Worm (Caenorhabditis elegans) whole organism, L2 larva: Measurements from ENCODE around the gene R11H6.5.

Source experiments
- C34F6.9 ChIP-seq: fragments of 150-350 bp; optimal IDR thresholded peaks from 2 replicates; lab custom pipeline; 2014; ENCODE audit warnings: missing biosample characterization, missing genetic modification characterization
- Y55F3AM.14 ChIP-seq: fragments of 200-800 bp; sonication (Bioruptor generic); optimal IDR thresholded peaks from 2 replicates; lab custom pipeline; 2018; ENCODE audit warnings: mild to moderate bottlenecking, missing genetic modification characterization, missing compliant biosample characterization
- ZK546.5 ChIP-seq: sonication (generic microtip); optimal IDR thresholded peaks from 2 replicates; lab custom pipeline; 2017; ENCODE audit warnings: missing biosample characterization, missing genetic modification characterization
- aly-2 ChIP-seq: fragments of 150-350 bp; optimal IDR thresholded peaks from 2 replicates; lab custom pipeline; 2014; ENCODE audit warnings: missing biosample characterization, missing genetic modification characterization
- ama-1 ChIP-seq: fragments of 150-350 bp; optimal IDR thresholded peaks from 2 replicates; lab custom pipeline; 2018; ENCODE audit warnings: inconsistent platforms
- blmp-1 ChIP-seq: sonication (generic microtip); optimal IDR thresholded peaks from 2 replicates; lab custom pipeline; 2017; ENCODE audit warnings: missing genetic modification characterization, mild to moderate bottlenecking, missing compliant biosample characterization, antibody characterized with exemption, moderate library complexity; ENCODE audit not compliant: insufficient read depth
- ceh-16 ChIP-seq: fragments of 150-350 bp; optimal IDR thresholded peaks from 2 replicates; lab custom pipeline; 2014; ENCODE audit warnings: missing biosample characterization, missing genetic modification characterization
- crh-2 ChIP-seq: sonication (generic microtip); optimal IDR thresholded peaks from 2 replicates; lab custom pipeline; 2017; ENCODE audit warnings: missing biosample characterization, missing genetic modification characterization
- dmd-4 ChIP-seq: sonication (generic microtip); optimal IDR thresholded peaks from 2 replicates; lab custom pipeline; 2017; ENCODE audit warnings: missing biosample characterization, missing genetic modification characterization
- egl-27 ChIP-seq: sonication (generic microtip); optimal IDR thresholded peaks from 3 replicates; lab custom pipeline; 2017; ENCODE audit warnings: missing biosample characterization, missing genetic modification reagents, missing genetic modification characterization
- elt-1 ChIP-seq: fragments of 150-350 bp; optimal IDR thresholded peaks from 2 replicates; lab custom pipeline; 2014; ENCODE audit warnings: missing biosample characterization, missing genetic modification characterization
- elt-3 ChIP-seq: sonication (generic microtip); optimal IDR thresholded peaks from 2 replicates; lab custom pipeline; 2017; ENCODE audit warnings: missing biosample characterization, missing genetic modification characterization
- fos-1 ChIP-seq: fragments of 150-350 bp; optimal IDR thresholded peaks from 2 replicates; lab custom pipeline; 2014; ENCODE audit warnings: missing biosample characterization, missing genetic modification characterization
- lin-11 ChIP-seq: fragments of 150-350 bp; sonication (generic microtip); optimal IDR thresholded peaks from 2 replicates; lab custom pipeline; 2014; ENCODE audit warnings: missing biosample characterization, missing genetic modification characterization, inconsistent platforms, mixed read lengths
- lin-13 ChIP-seq: fragments of 150-350 bp; optimal IDR thresholded peaks from 2 replicates; lab custom pipeline; 2014; ENCODE audit warnings: missing biosample characterization, missing genetic modification reagents, missing genetic modification characterization
- lin-39 ChIP-seq: fragments of 150-350 bp; optimal IDR thresholded peaks from 2 replicates; lab custom pipeline; 2014; ENCODE audit warnings: missing biosample characterization, missing genetic modification reagents, missing genetic modification characterization
- lsy-2 ChIP-seq, 2 experiments: fragments of 150-350 bp in 1 of 2; sonication (generic microtip) in 1 of 2; optimal IDR thresholded peaks; 2 replicates each; lab custom pipeline; 2014 to 2017; ENCODE audit warnings: missing biosample characterization in 2 of 2, missing genetic modification characterization in 2 of 2
- mab-5 ChIP-seq: fragments of 150-350 bp; optimal IDR thresholded peaks from 2 replicates; lab custom pipeline; 2014; ENCODE audit warnings: missing biosample characterization, missing genetic modification characterization
- nhr-10 ChIP-seq: sonication (generic microtip); optimal IDR thresholded peaks from 2 replicates; lab custom pipeline; 2017; ENCODE audit warnings: missing biosample characterization, missing genetic modification characterization
- nhr-11 ChIP-seq: fragments of 150-350 bp; optimal IDR thresholded peaks from 2 replicates; lab custom pipeline; 2014; ENCODE audit warnings: missing biosample characterization, missing genetic modification characterization
- nhr-12 ChIP-seq: fragments of 150-350 bp; optimal IDR thresholded peaks from 2 replicates; lab custom pipeline; 2014; ENCODE audit warnings: missing biosample characterization, missing genetic modification characterization
- nhr-129 ChIP-seq: fragments of 150-350 bp; optimal IDR thresholded peaks from 2 replicates; lab custom pipeline; 2014; ENCODE audit warnings: missing biosample characterization, missing genetic modification characterization
- nhr-21 ChIP-seq: fragments of 150-350 bp; optimal IDR thresholded peaks from 2 replicates; lab custom pipeline; 2014; ENCODE audit warnings: missing biosample characterization, missing genetic modification characterization
- nhr-23 ChIP-seq: fragments of 150-350 bp; optimal IDR thresholded peaks from 2 replicates; lab custom pipeline; 2014; ENCODE audit warnings: missing biosample characterization, missing genetic modification reagents, missing genetic modification characterization
- nhr-237 ChIP-seq: fragments of 150-350 bp; optimal IDR thresholded peaks from 2 replicates; lab custom pipeline; 2014; ENCODE audit warnings: missing biosample characterization, missing genetic modification characterization
- nhr-25 ChIP-seq: fragments of 150-350 bp; sonication (generic microtip); optimal IDR thresholded peaks from 3 replicates; lab custom pipeline; 2014; ENCODE audit warnings: missing biosample characterization, missing genetic modification characterization
- nhr-6 ChIP-seq: fragments of 150-350 bp; optimal IDR thresholded peaks from 2 replicates; lab custom pipeline; 2014; ENCODE audit warnings: missing biosample characterization, missing genetic modification characterization
- nhr-77 ChIP-seq: fragments of 150-350 bp; optimal IDR thresholded peaks from 2 replicates; lab custom pipeline; 2014; ENCODE audit warnings: missing biosample characterization, missing genetic modification characterization
- sma-3 ChIP-seq: sonication (generic microtip); optimal IDR thresholded peaks from 2 replicates; lab custom pipeline; 2016; ENCODE audit warnings: missing genetic modification reagents, missing genetic modification characterization, missing compliant biosample characterization
- sma-9 ChIP-seq, 2 experiments: fragments of 150-350 bp in 1 of 2; sonication (generic microtip) in 1 of 2; optimal IDR thresholded peaks; 2 replicates each; lab custom pipeline; 2014 to 2016; ENCODE audit warnings: missing genetic modification characterization in 2 of 2, mild to moderate bottlenecking in 1 of 2, missing biosample characterization in 1 of 2, missing compliant biosample characterization in 1 of 2, missing genetic modification reagents in 1 of 2, moderate library complexity in 1 of 2
- snpc-4 ChIP-seq: fragments of 150-350 bp; optimal IDR thresholded peaks from 2 replicates; lab custom pipeline; 2014; ENCODE audit warnings: missing biosample characterization, missing genetic modification characterization
- unc-55 ChIP-seq: fragments of 150-350 bp; sonication (generic microtip); optimal IDR thresholded peaks from 3 replicates; lab custom pipeline; 2014; ENCODE audit warnings: missing biosample characterization, missing genetic modification reagents, missing genetic modification characterization
- unc-62 ChIP-seq: fragments of 150-350 bp; optimal IDR thresholded peaks from 2 replicates; lab custom pipeline; 2014; ENCODE audit warnings: missing biosample characterization, missing genetic modification reagents, missing genetic modification characterization

Gene R11H6.5

DNA sequence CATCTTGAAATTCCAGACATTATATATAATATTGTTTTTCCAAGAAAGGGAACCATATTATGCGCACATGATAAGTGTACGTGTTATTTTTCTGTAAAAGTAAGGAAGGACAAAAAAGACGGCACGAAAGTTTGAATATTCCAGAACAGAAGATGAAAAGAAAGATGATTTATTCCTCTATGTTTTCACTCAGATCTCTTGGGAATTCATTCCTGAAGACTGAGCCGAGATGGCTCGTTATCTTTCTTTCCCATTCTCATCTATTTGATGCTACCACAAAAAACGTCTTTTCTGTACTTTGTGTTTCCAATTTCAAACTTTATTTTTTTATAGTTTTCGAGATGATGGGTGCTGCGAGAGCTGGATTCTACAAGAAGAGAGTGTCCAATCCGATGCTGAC is 8.3 kb downstream of the R11H6.5 start:
- TF ChIP-seq ceh-16 (no peak), lsy-2 (tag; optimal IDR thresholded peaks at IDR 0.05; lab: Kevin White, UChicago) (peak in 1 of 2 experiments; percentile 11), nhr-10 (tag; lab: Kevin White, UChicago) (no peak), nhr-6 (no peak), Y55F3AM.14 (no peak), unc-55 (GFP tag; lab: Kevin White, UChicago) (no peak), mab-5 (peak; percentile 56)

- TF ChIP-seq lin-13 (GFP tag; lab: Kevin White, UChicago) (no peak), lsy-2 (tag; optimal IDR thresholded peaks at IDR 0.05; lab: Kevin White, UChicago) (no peak), lin-39 (tag; lab: Kevin White, UChicago) (no peak)
These were observed 12.1 kb downstream of the R11H6.5 start, which contains the start of gene glb-22 for ce11 chrV:14599972-14600371. Gene glb-22, plus strand, starts transcription at chrV:14600272.

DNA sequence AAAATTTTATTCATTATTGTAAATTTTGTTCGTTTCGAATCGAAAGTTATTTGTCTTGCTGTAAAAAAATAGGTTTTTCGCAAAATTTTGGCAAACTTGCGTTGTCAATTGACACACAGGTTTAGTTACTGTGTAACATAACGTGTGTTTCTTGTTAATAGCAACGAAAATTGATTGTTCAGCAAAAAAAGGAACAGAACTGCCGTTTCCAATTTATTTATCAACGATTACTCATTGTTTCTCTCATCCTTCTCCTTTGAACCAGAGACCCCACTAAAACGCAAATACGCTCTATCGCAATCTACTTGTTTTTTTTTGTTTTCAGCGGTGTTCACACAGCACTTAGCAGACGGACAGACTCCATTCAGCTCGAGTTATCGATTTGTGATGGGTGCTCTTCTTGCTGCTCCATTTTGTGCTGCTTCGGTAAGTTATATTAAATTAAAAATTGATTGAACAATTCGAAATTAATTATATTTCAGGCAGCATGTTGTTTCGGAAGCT is 14.3 kb downstream of the R11H6.5 start, which contains the start of gene R11H6.2:
R11H6.2 (plus strand) TSS at position 326 of the 504 bp plus-strand sequence.
- TF ChIP-seq nhr-129 (tag; lab: Kevin White, UChicago), result peak; percentile 60
- TF ChIP-seq nhr-77 (tag; lab: Kevin White, UChicago), result no peak
- no peak for TF ChIP-seq nhr-237 (tag; lab: Kevin White, UChicago)
- TF ChIP-seq snpc-4, result no peak
- TF ChIP-seq lsy-2 (tag; optimal IDR thresholded peaks at IDR 0.05; lab: Kevin White, UChicago), result peak in 1 of 2 experiments; percentile 53
- TF ChIP-seq fos-1 (tag; lab: Kevin White, UChicago), result peak; percentile 58
- no peak for TF ChIP-seq ama-1
- peak; percentile 12 for TF ChIP-seq sma-3
- peak; percentile 67 for TF ChIP-seq unc-55 (GFP tag; lab: Kevin White, UChicago)
- TF ChIP-seq dmd-4 (tag; lab: Kevin White, UChicago), result no peak
- peak; percentile 77 for TF ChIP-seq C34F6.9

- TF ChIP-seq fos-1 (tag; lab: Kevin White, UChicago) (peak; percentile 27), crh-2 (tag; lab: Kevin White, UChicago) (peak; percentile 29), sma-9 (GFP tag; optimal IDR thresholded peaks at IDR 0.05; lab: Kevin White, UChicago) (no peak), sma-9 (tag; optimal IDR thresholded peaks at IDR 0.05; lab: Kevin White, UChicago) (no peak), lin-11 (no peak)
- TF ChIP-seq, all 48 proteins: peak for 2
These were observed 14.9 kb downstream of the R11H6.5 start, which contains the start of gene pes-9 for ce11 chrV:14597005-14597680. Gene pes-9, minus strand, starts transcription at chrV:14597034.

DNA sequence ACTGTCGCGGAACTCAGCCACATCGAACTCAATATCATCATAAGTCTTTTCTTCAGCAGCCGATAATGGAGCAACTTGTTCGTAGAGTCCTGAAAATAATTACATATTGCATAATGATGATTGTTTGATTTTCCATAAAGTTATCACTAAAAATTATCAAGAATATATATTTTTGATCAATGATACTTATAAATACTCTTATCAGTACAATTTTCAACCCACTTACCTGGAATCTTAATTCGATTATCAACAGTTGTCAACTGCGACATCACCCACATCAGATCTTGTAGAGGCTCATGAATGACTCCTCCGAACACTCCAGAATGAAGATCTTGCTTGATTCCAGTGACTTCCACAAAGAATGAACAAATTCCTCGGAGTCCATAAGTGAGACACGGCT is 16.0 kb downstream of the R11H6.5 start:
- TF ChIP-seq ZK546.5, result no peak
- TF ChIP-seq fos-1 (tag; lab: Kevin White, UChicago), result peak; percentile 53
- TF ChIP-seq, all 48 proteins: peak for 1

DNA sequence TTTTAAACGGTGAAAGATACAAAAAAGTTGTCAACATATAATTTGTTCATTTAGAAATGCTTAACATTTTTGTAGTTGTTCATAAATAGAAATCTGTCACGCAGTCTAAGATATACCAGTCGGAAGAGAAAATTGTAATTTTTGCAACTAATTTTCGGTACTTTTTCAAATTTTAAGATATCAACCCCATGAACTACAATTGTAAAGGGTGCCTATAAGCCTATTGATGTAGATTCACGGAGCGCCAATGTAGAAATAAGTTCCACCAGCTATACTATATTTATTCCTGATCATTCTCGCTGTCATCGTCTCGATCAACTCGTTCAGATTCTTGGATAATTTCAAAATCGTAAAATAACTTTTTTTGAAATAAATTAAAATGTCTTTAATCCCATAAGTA is 17.1 kb downstream of the R11H6.5 start:
- TF ChIP-seq nhr-77 (tag; lab: Kevin White, UChicago) (no peak), nhr-25 (tag; lab: Kevin White, UChicago) (no peak), nhr-21 (tag; lab: Kevin White, UChicago) (no peak), nhr-11 (tag; lab: Kevin White, UChicago) (no peak), snpc-4 (no peak), unc-62 (GFP tag; lab: Kevin White, UChicago) (no peak), elt-1 (tag; lab: Kevin White, UChicago) (no peak), mab-5 (no peak)

ce11 chrV:14594103-14594502 is 17.9 kb downstream of the R11H6.5 start:
- TF ChIP-seq blmp-1 (tag; lab: Kevin White, UChicago), result no peak
- no peak for TF ChIP-seq nhr-12 (tag; lab: Kevin White, UChicago)
- no peak for TF ChIP-seq nhr-23 (tag; lab: Kevin White, UChicago)
- no peak for TF ChIP-seq nhr-10 (tag; lab: Kevin White, UChicago)
- TF ChIP-seq Y55F3AM.14, result no peak
- no peak for TF ChIP-seq egl-27 (tag; lab: Kevin White, UChicago)
- TF ChIP-seq ZK546.5, result no peak
- TF ChIP-seq ceh-16, result no peak
- no peak for TF ChIP-seq elt-3
- no peak for TF ChIP-seq aly-2 (tag; lab: Kevin White, UChicago)
- no peak for TF ChIP-seq nhr-21 (tag; lab: Kevin White, UChicago)
